Fruit fly (Drosophila melanogaster) whole organism, prepupa: Measurements from ENCODE around the gene CG4653.

Source experiments
- Blimp-1 ChIP-seq: fragments of 200-800 bp; sonication (Bioruptor generic); optimal IDR thresholded peaks from 3 replicates; lab custom pipeline; 2017; ENCODE audit warnings: missing biosample characterization, missing genetic modification characterization, mild to moderate bottlenecking, moderate library complexity, missing genetic modification reagents
- CG11902 ChIP-seq: fragments of 200-800 bp; sonication (Bioruptor generic); optimal IDR thresholded peaks from 3 replicates; lab custom pipeline; 2016; ENCODE audit warnings: missing biosample characterization, missing genetic modification characterization
- CG1621 ChIP-seq: fragments of 200-800 bp; sonication (Bioruptor generic); optimal IDR thresholded peaks from 3 replicates; lab custom pipeline; 2018; ENCODE audit warnings: missing biosample characterization, mild to moderate bottlenecking, missing genetic modification characterization
- CG16779 ChIP-seq: fragments of 200-800 bp; sonication (Bioruptor generic); optimal IDR thresholded peaks from 3 replicates; lab custom pipeline; 2017; ENCODE audit warnings: missing biosample characterization, mild to moderate bottlenecking, missing genetic modification characterization
- CG3032 ChIP-seq: fragments of 200-800 bp; optimal IDR thresholded peaks from 2 replicates; lab custom pipeline; 2019; ENCODE audit warnings: missing biosample characterization, mild to moderate bottlenecking, missing genetic modification characterization, moderate library complexity
- CG31627 ChIP-seq: fragments of 200-800 bp; sonication (Bioruptor generic); optimal IDR thresholded peaks from 3 replicates; lab custom pipeline; 2016; ENCODE audit warnings: missing biosample characterization, missing genetic modification characterization
- CG3919 ChIP-seq: fragments of 200-800 bp; sonication (Bioruptor generic); optimal IDR thresholded peaks from 3 replicates; lab custom pipeline; 2016; ENCODE audit warnings: missing biosample characterization, missing genetic modification characterization
- CG4318 ChIP-seq: fragments of 200-800 bp; sonication (Bioruptor generic); optimal IDR thresholded peaks from 3 replicates; lab custom pipeline; 2017; ENCODE audit warnings: missing biosample characterization, mild to moderate bottlenecking, missing genetic modification characterization
- CG6792 ChIP-seq: fragments of 200-800 bp; sonication (Bioruptor generic); optimal IDR thresholded peaks from 3 replicates; lab custom pipeline; 2016; ENCODE audit warnings: missing biosample characterization, missing genetic modification characterization
- CG6808 ChIP-seq: fragments of 200-800 bp; sonication (Bioruptor generic); optimal IDR thresholded peaks from 3 replicates; lab custom pipeline; 2017; ENCODE audit warnings: missing biosample characterization, missing genetic modification characterization, mild to moderate bottlenecking, moderate library complexity, missing genetic modification reagents
- CG6854 ChIP-seq: fragments of 200-800 bp; sonication (Bioruptor generic); optimal IDR thresholded peaks from 2 replicates; lab custom pipeline; 2017; ENCODE audit warnings: missing biosample characterization, mild to moderate bottlenecking, missing genetic modification characterization
- CG7368 ChIP-seq: fragments of 200-800 bp; sonication (Bioruptor generic); optimal IDR thresholded peaks from 3 replicates; lab custom pipeline; 2016; ENCODE audit warnings: missing biosample characterization, missing genetic modification characterization
- CG8119 ChIP-seq: fragments of 200-800 bp; sonication (Bioruptor generic); IDR thresholded peaks from 3 replicates; pipeline ENCODE4 v1.3.6; 2022; ENCODE audit warnings: missing biosample characterization, missing genetic modification characterization
- CG8319 ChIP-seq: fragments of 200-800 bp; sonication (Bioruptor generic); optimal IDR thresholded peaks from 3 replicates; lab custom pipeline; 2016; ENCODE audit warnings: missing biosample characterization, missing genetic modification characterization
- CG8632 ChIP-seq: fragments of 200-800 bp; sonication (Bioruptor generic); optimal IDR thresholded peaks from 3 replicates; lab custom pipeline; 2016; ENCODE audit warnings: missing biosample characterization, missing genetic modification characterization
- CG9139 ChIP-seq: fragments of 200-800 bp; sonication (Bioruptor generic); optimal IDR thresholded peaks from 3 replicates; lab custom pipeline; 2017; ENCODE audit warnings: missing biosample characterization, mild to moderate bottlenecking, missing genetic modification characterization
- Eip75B ChIP-seq: fragments of 200-800 bp; sonication (Bioruptor generic); optimal IDR thresholded peaks from 3 replicates; lab custom pipeline; 2016; ENCODE audit warnings: missing biosample characterization, missing genetic modification characterization
- Eip78C ChIP-seq: fragments of 200-800 bp; sonication (Bioruptor generic); peaks from one replicate; lab custom pipeline; 2016; ENCODE audit warnings: missing biosample characterization, missing genetic modification characterization
- Ets21C ChIP-seq: fragments of 200-800 bp; sonication (Bioruptor generic); optimal IDR thresholded peaks from 3 replicates; lab custom pipeline; 2016; ENCODE audit warnings: missing biosample characterization, missing genetic modification characterization
- Gug ChIP-seq: fragments of 200-800 bp; sonication (Bioruptor generic); IDR thresholded peaks from 2 replicates; pipeline ENCODE4 v1.3.6; 2022; ENCODE audit warnings: missing biosample characterization, missing genetic modification characterization
- Hr38 ChIP-seq: sonication (Bioruptor generic); optimal IDR thresholded peaks from 2 replicates; lab custom pipeline; 2016; ENCODE audit warnings: missing biosample characterization, missing genetic modification characterization
- Hr4 ChIP-seq: fragments of 200-800 bp; sonication (Bioruptor generic); optimal IDR thresholded peaks from 3 replicates; lab custom pipeline; 2016; ENCODE audit warnings: missing biosample characterization, missing genetic modification characterization
- Lpt ChIP-seq: fragments of 200-800 bp; sonication (Bioruptor generic); optimal IDR thresholded peaks from 3 replicates; lab custom pipeline; 2016; ENCODE audit warnings: missing biosample characterization, missing genetic modification characterization
- Met ChIP-seq: fragments of 200-800 bp; sonication (Bioruptor generic); optimal IDR thresholded peaks from 3 replicates; lab custom pipeline; 2016; ENCODE audit warnings: missing biosample characterization, missing genetic modification characterization
- Sox14 ChIP-seq: fragments of 200-800 bp; sonication (Bioruptor generic); optimal IDR thresholded peaks from 3 replicates; lab custom pipeline; 2016; ENCODE audit warnings: missing biosample characterization, missing genetic modification characterization
- Sox15 ChIP-seq: fragments of 200-800 bp; sonication (Bioruptor generic); optimal IDR thresholded peaks from 3 replicates; lab custom pipeline; 2016; ENCODE audit warnings: missing biosample characterization, missing genetic modification characterization
- achi ChIP-seq: fragments of 200-800 bp; sonication (Bioruptor generic); optimal IDR thresholded peaks from 3 replicates; lab custom pipeline; 2016; ENCODE audit warnings: missing biosample characterization, missing genetic modification characterization
- dac ChIP-seq: fragments of 200-800 bp; sonication (Bioruptor generic); optimal IDR thresholded peaks from 2 replicates; lab custom pipeline; 2017; ENCODE audit warnings: missing biosample characterization, mild to moderate bottlenecking, missing genetic modification characterization
- eg ChIP-seq: fragments of 200-800 bp; sonication (Bioruptor generic); IDR thresholded peaks from 3 replicates; pipeline ENCODE4 v1.3.6; 2022; ENCODE audit warnings: missing biosample characterization, missing genetic modification characterization
- fd59A ChIP-seq: fragments of 200-800 bp; sonication (Bioruptor generic); optimal IDR thresholded peaks from 2 replicates; lab custom pipeline; 2017; ENCODE audit warnings: missing biosample characterization, mild to moderate bottlenecking, missing genetic modification characterization, missing genetic modification reagents
- lz ChIP-seq: fragments of 200-800 bp; sonication (Bioruptor generic); optimal IDR thresholded peaks from 3 replicates; lab custom pipeline; 2016; ENCODE audit warnings: missing biosample characterization, missing genetic modification characterization
- net ChIP-seq: fragments of 200-800 bp; sonication (Bioruptor generic); optimal IDR thresholded peaks from 3 replicates; lab custom pipeline; 2016; ENCODE audit warnings: missing biosample characterization, missing genetic modification characterization
- pdm3 ChIP-seq: fragments of 200-800 bp; sonication (Bioruptor generic); optimal IDR thresholded peaks from 3 replicates; lab custom pipeline; 2016; ENCODE audit warnings: missing biosample characterization, missing genetic modification characterization
- salr ChIP-seq, 2 experiments: fragments of 200-800 bp; sonication (Bioruptor generic); optimal IDR thresholded peaks; 3 replicates each; lab custom pipeline; 2016 to 2018; ENCODE audit warnings: missing biosample characterization in 2 of 2, missing genetic modification characterization in 2 of 2, mild to moderate bottlenecking in 1 of 2
- spab ChIP-seq: fragments of 200-800 bp; sonication (Bioruptor generic); optimal IDR thresholded peaks from 2 replicates; lab custom pipeline; 2017; ENCODE audit warnings: missing biosample characterization, mild to moderate bottlenecking, missing genetic modification characterization, missing genetic modification reagents
- ss ChIP-seq, 2 experiments: fragments of 200-800 bp; sonication (Bioruptor generic); optimal IDR thresholded peaks; 2 replicates in 1 of 2; 3 replicates in 1 of 2; lab custom pipeline; 2017 to 2018; ENCODE audit warnings: mild to moderate bottlenecking in 2 of 2, missing biosample characterization in 2 of 2, missing genetic modification characterization in 2 of 2, moderate library complexity in 1 of 2
- svp ChIP-seq: fragments of 200-800 bp; sonication (Bioruptor generic); peaks from one replicate; lab custom pipeline; 2016; ENCODE audit warnings: missing biosample characterization, missing genetic modification characterization
- vri ChIP-seq: fragments of 200-800 bp; sonication (Bioruptor generic); optimal IDR thresholded peaks from 3 replicates; lab custom pipeline; 2016; ENCODE audit warnings: missing biosample characterization, mild to moderate bottlenecking, missing genetic modification characterization

Gene CG4653

DNA sequence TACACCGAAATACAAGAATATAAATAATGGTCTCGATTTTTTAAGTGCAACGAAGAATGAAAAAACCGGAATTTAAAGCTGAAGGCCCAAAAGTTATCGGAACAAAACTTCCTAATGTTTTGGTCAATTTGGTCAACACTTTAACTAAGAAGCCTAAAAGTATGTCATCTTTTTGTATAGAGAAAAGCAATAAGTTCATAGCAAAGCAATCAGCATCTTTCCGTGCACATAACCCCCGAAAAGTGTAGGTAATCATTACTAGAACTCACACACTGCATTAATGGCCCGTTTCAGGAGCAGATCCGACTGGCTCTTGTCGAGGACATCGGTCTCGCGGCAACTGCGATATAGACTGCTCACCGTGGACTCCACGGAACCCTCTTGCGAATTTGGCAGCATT, 40.5 kb downstream of the CG4653 start:
- no peak for TF ChIP-seq svp (GFP tag; lab: Kevin White, UChicago)
- no peak for TF ChIP-seq CG16779 (tag; lab: Kevin White, UChicago)
- TF ChIP-seq Sox15 (GFP tag; lab: Kevin White, UChicago): no peak
- TF ChIP-seq CG8119 (GFP tag; lab: Robert Waterston, UW): no peak
- TF ChIP-seq CG6854 (GFP tag; lab: Kevin White, UChicago): no peak
- no peak for TF ChIP-seq fd59A (GFP tag; lab: Kevin White, UChicago)
- no peak for TF ChIP-seq ss (GFP tag; optimal IDR thresholded peaks at IDR 0.05; lab: Kevin White, UChicago)
- no peak for TF ChIP-seq CG9139 (GFP tag; lab: Kevin White, UChicago)
- no peak for TF ChIP-seq Hr4 (GFP tag; lab: Kevin White, UChicago)
- no peak for TF ChIP-seq lz
- no peak for TF ChIP-seq CG31627 (GFP tag; lab: Kevin White, UChicago)
- TF ChIP-seq Sox14: no peak
- no peak for TF ChIP-seq CG3919
- no peak for TF ChIP-seq Lpt
- no peak for TF ChIP-seq CG4318 (GFP tag; lab: Kevin White, UChicago)
- no peak for TF ChIP-seq salr (GFP tag; optimal IDR thresholded peaks at IDR 0.05; lab: Kevin White, UChicago)

DNA sequence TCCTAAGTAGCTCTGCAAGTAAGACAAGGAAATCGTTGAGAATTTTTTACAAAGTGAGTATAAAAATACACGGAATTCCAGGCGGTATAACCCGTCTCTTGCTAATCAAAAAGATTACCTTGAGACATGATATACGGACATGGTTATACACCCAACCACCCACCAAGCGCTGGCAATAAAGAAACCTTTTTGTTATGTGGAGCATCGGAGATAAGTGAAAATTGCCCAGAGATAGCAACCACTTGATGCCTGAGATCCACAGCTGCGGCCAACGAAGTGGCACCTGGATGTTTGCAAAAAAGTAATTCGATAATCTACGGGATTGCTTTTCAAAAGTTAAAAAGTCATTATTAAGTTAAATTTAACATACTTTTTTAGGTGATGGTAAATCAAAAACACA, 42.1 kb downstream of the CG4653 start:
- TF ChIP-seq Eip78C (GFP tag; lab: Kevin White, UChicago): peak; percentile 15
- TF ChIP-seq CG6808: no peak

DNA sequence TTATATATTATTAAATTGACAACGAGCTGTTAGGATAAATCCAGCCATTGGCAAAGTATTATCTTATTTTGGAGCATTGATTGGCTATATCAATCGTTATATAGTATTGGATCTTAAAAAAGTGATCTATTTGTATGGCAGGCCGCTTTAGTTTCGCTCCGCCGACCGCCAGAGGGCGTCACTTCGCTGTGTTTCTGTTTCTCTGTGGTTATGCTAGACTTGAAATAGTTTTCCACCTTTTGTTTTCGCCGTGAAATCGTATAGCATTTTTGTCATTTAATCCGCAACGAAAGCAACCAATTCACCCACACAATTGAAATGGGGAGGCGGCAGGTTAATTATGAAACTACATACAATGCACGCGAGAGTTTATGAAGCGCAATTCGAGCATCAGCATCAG, 42.9 kb downstream of the CG4653 start:
- TF ChIP-seq pdm3 (GFP tag; lab: Kevin White, UChicago): no peak
- no peak for TF ChIP-seq CG3032 (tag; lab: Kevin White, UChicago)
- no peak for TF ChIP-seq Blimp-1 (GFP tag; lab: Kevin White, UChicago)

DNA sequence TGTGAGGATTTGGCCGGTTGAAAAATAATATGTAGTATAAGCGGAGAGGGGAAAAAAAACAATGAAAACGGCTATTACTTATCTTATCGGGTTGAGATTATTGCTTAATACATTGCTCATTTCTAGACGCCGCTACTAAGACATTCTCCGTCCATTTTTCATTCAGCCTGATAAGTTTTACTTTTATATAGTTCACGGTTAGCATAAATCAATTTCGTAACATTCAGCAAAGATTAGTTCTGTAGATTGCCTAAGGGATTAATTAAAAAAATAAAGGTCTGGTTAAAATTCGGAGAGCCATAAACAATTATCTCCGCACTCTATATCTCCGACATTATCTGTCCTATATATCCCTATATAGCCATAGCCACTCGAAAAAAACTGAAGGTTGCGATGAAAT, 43.6 kb downstream of the CG4653 start:
- TF ChIP-seq Blimp-1 (GFP tag; lab: Kevin White, UChicago) (no peak), vri (peak; percentile 85), CG7368 (GFP tag; lab: Kevin White, UChicago) (no peak), dac (GFP tag; lab: Kevin White, UChicago) (no peak)

DNA sequence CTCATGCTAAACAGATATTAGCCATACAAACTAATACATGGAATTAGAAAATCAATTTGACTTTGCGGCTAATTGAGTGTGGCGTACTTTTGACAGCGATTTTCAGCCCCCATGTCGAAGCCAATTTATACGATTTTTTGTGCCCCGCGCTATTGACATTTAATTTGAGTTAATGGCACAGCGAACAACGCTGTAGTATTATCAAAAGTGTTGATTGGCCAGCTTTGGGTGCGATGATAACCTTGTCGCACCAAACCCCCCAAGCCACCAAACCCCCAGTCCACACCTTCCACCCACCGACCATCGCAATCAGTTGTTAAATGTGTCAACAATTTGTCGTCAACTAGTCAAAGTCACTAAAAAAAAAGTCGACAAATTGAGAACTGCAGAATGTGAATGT, 45.4 kb downstream of the CG4653 start:
- TF ChIP-seq CG1621 (tag; lab: Kevin White, UChicago) (no peak), svp (GFP tag; lab: Kevin White, UChicago) (peak; percentile 84), vri (peak; percentile 7), CG3032 (tag; lab: Kevin White, UChicago) (no peak), CG7368 (GFP tag; lab: Kevin White, UChicago) (no peak)

DNA sequence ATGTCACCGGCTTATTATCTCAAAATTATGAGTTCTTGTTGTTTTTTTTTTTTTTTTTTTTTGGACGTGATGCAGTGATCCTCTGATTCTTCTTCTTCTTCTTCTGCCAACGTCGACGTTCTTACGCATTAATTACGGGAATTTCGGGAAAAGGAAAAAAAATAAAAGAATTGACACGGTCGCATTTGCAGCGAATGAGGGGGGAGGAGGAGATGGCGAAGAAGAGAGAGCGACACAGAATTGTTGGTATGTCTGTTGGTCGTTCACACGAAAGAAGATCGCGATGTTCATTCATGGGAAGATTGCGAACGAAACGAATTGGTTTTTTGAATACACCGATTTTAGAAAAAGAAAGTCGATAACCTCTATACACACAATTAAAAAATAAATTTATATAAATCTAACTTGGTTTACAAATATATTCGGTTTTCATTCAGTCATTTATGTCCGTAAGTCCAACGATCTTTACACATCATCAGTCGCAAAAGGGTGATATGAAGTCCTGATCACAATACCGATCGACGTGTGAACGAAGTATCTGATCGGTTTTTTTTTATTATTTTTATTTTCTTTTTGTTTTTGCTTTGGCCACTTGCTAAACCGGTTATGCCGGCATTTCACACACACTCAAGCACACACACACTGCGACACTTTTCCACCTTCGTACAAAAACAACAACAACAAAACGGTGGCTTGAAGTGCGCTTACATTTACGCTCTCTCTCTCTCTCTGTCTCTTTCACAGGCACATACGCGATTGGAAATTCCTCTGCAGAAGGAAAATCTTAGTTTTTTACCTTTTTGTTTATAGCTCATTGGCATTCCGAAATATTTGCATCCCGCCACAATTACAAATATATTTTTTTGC, 47.1 kb downstream of the CG4653 start:
- TF ChIP-seq Blimp-1 (GFP tag; lab: Kevin White, UChicago) (peak; percentile 78), svp (GFP tag; lab: Kevin White, UChicago) (peak; percentile 90), eg (GFP tag; lab: Robert Waterston, UW) (peak; percentile 88), dac (GFP tag; lab: Kevin White, UChicago) (peak; percentile 80), CG8119 (GFP tag; lab: Robert Waterston, UW) (peak; percentile 93), Hr4 (GFP tag; lab: Kevin White, UChicago) (peak; percentile 80), Gug (GFP tag; lab: Robert Waterston, UW) (peak; percentile 64), spab (GFP tag; lab: Kevin White, UChicago) (peak; percentile 91), CG8319 (GFP tag; lab: Kevin White, UChicago) (peak; percentile 63), Eip75B (GFP tag; lab: Kevin White, UChicago) (peak; percentile 89), CG7368 (GFP tag; lab: Kevin White, UChicago) (peak; percentile 67), CG3032 (tag; lab: Kevin White, UChicago) (peak; percentile 91), Ets21C (peak; percentile 60), Hr38 (no peak), CG6854 (GFP tag; lab: Kevin White, UChicago) (peak; percentile 91), fd59A (GFP tag; lab: Kevin White, UChicago) (peak; percentile 85), CG6792 (GFP tag; lab: Kevin White, UChicago) (peak; percentile 84), achi (GFP tag; lab: Kevin White, UChicago) (peak; percentile 85), vri (peak; percentile 64), Met (GFP tag; lab: Kevin White, UChicago) (peak; percentile 85), CG11902 (GFP tag; lab: Kevin White, UChicago) (peak; percentile 16), pdm3 (GFP tag; lab: Kevin White, UChicago) (peak; percentile 82), net (GFP tag; lab: Kevin White, UChicago) (peak; percentile 91), Lpt (peak; percentile 91), CG6808 (peak; percentile 96), CG8632 (GFP tag; lab: Kevin White, UChicago) (peak; percentile 83)
